Worm (Caenorhabditis elegans) whole organism, L4 larva: ENCODE measurements around the gene nhr-42.

Source experiments
- R02D3.7 ChIP-seq: fragments of 150-350 bp; sonication (generic microtip); optimal IDR thresholded peaks from 3 replicates; lab custom pipeline; 2014; ENCODE audit warnings: missing biosample characterization, missing genetic modification characterization
- T26A8.4 ChIP-seq: fragments of 200-800 bp; sonication (Bioruptor generic); IDR thresholded peaks from 2 replicates; pipeline ENCODE4 v1.3.6; 2022; ENCODE audit warnings: missing genetic modification characterization, missing compliant biosample characterization
- Y105C5A.15 ChIP-seq: fragments of 200-800 bp; sonication (Bioruptor generic); IDR thresholded peaks from 2 replicates; pipeline ENCODE4 v1.3.6; 2022; ENCODE audit warnings: missing genetic modification characterization, missing compliant biosample characterization
- aha-1 ChIP-seq: fragments of 150-350 bp; peaks from one replicate; lab custom pipeline; 2014; ENCODE audit warnings: missing biosample characterization, missing genetic modification characterization
- ama-1 ChIP-seq: fragments of 150-350 bp; optimal IDR thresholded peaks from 2 replicates; lab custom pipeline; 2014; ENCODE audit warnings: inconsistent platforms, mixed read lengths
- ceh-20 ChIP-seq: fragments of 200-800 bp; sonication (Bioruptor generic); IDR thresholded peaks from 2 replicates; pipeline ENCODE4 v1.3.6; 2022; ENCODE audit warnings: missing genetic modification reagents, missing genetic modification characterization, missing compliant biosample characterization
- ceh-28 ChIP-seq: fragments of 150-350 bp; optimal IDR thresholded peaks from 2 replicates; lab custom pipeline; 2014; ENCODE audit warnings: missing biosample characterization, missing genetic modification reagents, missing genetic modification characterization
- ceh-44 ChIP-seq: fragments of 200-800 bp; sonication (Bioruptor generic); IDR thresholded peaks from 2 replicates; pipeline ENCODE4 v1.3.6; 2022; ENCODE audit warnings: missing genetic modification reagents, missing genetic modification characterization, missing compliant biosample characterization
- ces-1 ChIP-seq: fragments of 150-350 bp; sonication (generic microtip); optimal IDR thresholded peaks from 4 replicates; lab custom pipeline; 2014; ENCODE audit warnings: missing biosample characterization, missing genetic modification reagents, missing genetic modification characterization
- cey-2 ChIP-seq: sonication (generic microtip); optimal IDR thresholded peaks from 3 replicates; lab custom pipeline; 2017; ENCODE audit warnings: missing genetic modification characterization, mild to moderate bottlenecking, missing compliant biosample characterization, antibody characterized with exemption, borderline replicate concordance; ENCODE audit not compliant: insufficient read depth
- ctbp-1 ChIP-seq: fragments of 200-800 bp; sonication (Bioruptor generic); IDR thresholded peaks from 2 replicates; pipeline ENCODE4 v1.3.6; 2022; ENCODE audit warnings: missing genetic modification reagents, missing genetic modification characterization, missing compliant biosample characterization
- daf-12 ChIP-seq: fragments of 150-350 bp; optimal IDR thresholded peaks from 2 replicates; lab custom pipeline; 2014; ENCODE audit warnings: missing biosample characterization, missing genetic modification reagents, missing genetic modification characterization
- dmd-9 ChIP-seq: fragments of 200-800 bp; sonication (Bioruptor generic); IDR thresholded peaks from 2 replicates; pipeline ENCODE4 v1.3.6; 2022; ENCODE audit warnings: missing genetic modification reagents, missing genetic modification characterization, missing compliant biosample characterization
- dpl-1 ChIP-seq: fragments of 150-350 bp; optimal IDR thresholded peaks from 2 replicates; lab custom pipeline; 2014; ENCODE audit warnings: missing biosample characterization, missing genetic modification reagents, missing genetic modification characterization
- lin-13 ChIP-seq: fragments of 150-350 bp; optimal IDR thresholded peaks from 2 replicates; lab custom pipeline; 2014; ENCODE audit warnings: missing biosample characterization, missing genetic modification reagents, missing genetic modification characterization
- lsy-2 ChIP-seq, 2 experiments: fragments of 150-350 bp in 1 of 2; sonication (generic microtip) in 1 of 2; optimal IDR thresholded peaks; 2 replicates each; lab custom pipeline; 2014 to 2017; ENCODE audit warnings: missing biosample characterization in 2 of 2, missing genetic modification characterization in 2 of 2
- nhr-6 ChIP-seq: fragments of 150-350 bp; optimal IDR thresholded peaks from 2 replicates; lab custom pipeline; 2014; ENCODE audit warnings: missing biosample characterization, missing genetic modification characterization
- sdz-12 ChIP-seq: fragments of 200-800 bp; sonication (Bioruptor generic); optimal IDR thresholded peaks from 2 replicates; lab custom pipeline; 2018; ENCODE audit warnings: mild to moderate bottlenecking, missing genetic modification characterization, missing compliant biosample characterization
- snpc-1.2 ChIP-seq: fragments of 200-800 bp; sonication (Bioruptor generic); IDR thresholded peaks from 2 replicates; pipeline ENCODE4 v1.3.6; 2022; ENCODE audit warnings: missing genetic modification reagents, missing genetic modification characterization, missing compliant biosample characterization
- snpc-4 ChIP-seq: fragments of 150-350 bp; optimal IDR thresholded peaks from 2 replicates; lab custom pipeline; 2014; ENCODE audit warnings: missing biosample characterization, missing genetic modification characterization
- tag-97 ChIP-seq: fragments of 200-800 bp; sonication (Bioruptor generic); IDR thresholded peaks from 2 replicates; pipeline ENCODE4 v1.3.6; 2022; ENCODE audit warnings: missing genetic modification characterization, missing compliant biosample characterization
- unc-62 ChIP-seq, 3 experiments: fragments of 150-350 bp in 1 of 3; sonication (generic microtip); optimal IDR thresholded peaks in 2 of 3; peaks in 1 of 3; 1 replicate in 1 of 3; 2 replicates in 2 of 3; lab custom pipeline; 2014 to 2017; ENCODE audit warnings: missing biosample characterization in 3 of 3, missing genetic modification characterization in 3 of 3, missing genetic modification reagents in 3 of 3, missing genotype in 1 of 3
- ztf-7 ChIP-seq: fragments of 150-350 bp; optimal IDR thresholded peaks from 2 replicates; lab custom pipeline; 2014; ENCODE audit warnings: missing biosample characterization, missing genetic modification characterization

The nhr-42 gene

DNA sequence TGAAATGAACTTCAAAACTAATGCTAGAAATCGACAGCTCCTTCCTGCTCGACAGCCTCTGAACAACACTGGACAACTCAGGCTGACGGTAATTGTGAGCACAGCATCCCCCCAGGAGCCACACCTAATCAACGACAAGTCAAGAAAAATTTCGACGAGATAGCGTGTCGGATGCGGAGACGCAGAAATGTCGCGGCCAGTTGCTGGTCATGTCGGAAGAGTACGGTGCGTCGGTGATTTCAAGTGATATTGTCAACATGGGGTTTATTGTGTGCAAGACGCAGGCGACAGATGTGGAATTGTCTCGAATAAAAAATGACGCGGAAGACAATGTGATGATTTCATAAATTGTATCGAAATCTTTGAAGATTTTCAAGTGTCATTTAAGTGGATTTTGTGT lies 37.9 kb downstream of the nhr-42 start, which contains the start of gene twk-11:
TSS of gene twk-11 (minus strand) at position 101 of the 400 bp plus-strand sequence.
- peak; percentile 7 for TF ChIP-seq aha-1 (tag; lab: Kevin White, UChicago)
- no peak for TF ChIP-seq sdz-12

DNA sequence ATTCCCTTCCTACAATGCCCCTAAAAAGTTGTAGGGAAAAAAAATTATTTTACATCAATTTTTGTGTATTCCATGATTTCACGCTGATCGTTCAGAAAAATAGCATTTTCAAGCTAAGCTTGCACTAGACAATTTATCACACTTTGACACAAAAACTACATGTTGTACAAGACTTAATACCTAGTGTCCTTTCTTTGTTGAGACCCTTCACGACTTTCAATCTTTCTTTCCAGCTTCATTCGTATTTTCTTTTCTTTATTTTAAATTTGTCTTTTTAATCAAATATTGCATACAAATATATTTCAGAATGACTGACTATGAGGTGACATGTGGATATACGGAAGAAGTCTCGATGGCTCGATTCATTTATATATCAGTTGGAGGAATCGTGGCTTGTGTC lies 47.4 kb downstream of the nhr-42 start, which contains the start of gene F20A1.2:
TSS of gene F20A1.2 (plus strand) at position 301 of the 400 bp plus-strand sequence.
- TF ChIP-seq cey-2 (no peak), lin-13 (GFP tag; lab: Kevin White, UChicago) (no peak), ztf-7 (tag; lab: Kevin White, UChicago) (no peak), T26A8.4 (GFP tag; lab: Robert Waterston, UW) (no peak), dpl-1 (GFP tag; lab: Kevin White, UChicago) (no peak), tag-97 (GFP tag; lab: Robert Waterston, UW) (no peak), R02D3.7 (tag; lab: Kevin White, UChicago) (no peak), lsy-2 (tag; optimal IDR thresholded peaks at IDR 0.05; lab: Kevin White, UChicago) (no peak), nhr-6 (tag; lab: Kevin White, UChicago) (no peak)

DNA sequence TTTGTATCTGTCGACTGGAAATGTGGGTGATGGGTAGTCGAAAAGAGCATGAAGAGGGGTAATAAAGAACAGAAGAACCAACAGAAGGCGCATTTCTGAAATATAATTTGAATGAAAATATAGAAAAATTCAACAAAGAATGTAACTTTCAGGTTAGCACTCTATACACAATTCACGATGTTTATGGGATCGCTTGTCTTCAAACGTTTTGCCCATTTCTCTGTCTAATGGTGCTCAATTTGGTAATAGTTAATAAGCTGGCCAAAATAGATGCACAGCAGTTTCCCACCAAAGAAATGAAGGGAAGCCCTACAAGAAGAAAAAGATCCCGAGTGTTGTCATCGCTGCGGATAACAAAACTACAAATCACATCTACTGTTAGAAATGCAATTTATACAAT lies 48.9 kb downstream of the nhr-42 start, which contains the start of gene F20A1.8:
TSS of gene F20A1.8 (minus strand) at position 101 of the 400 bp plus-strand sequence.
- TF ChIP-seq ceh-20 (GFP tag; lab: Robert Waterston, UW): no peak
- TF ChIP-seq unc-62 (GFP tag; optimal IDR thresholded peaks at IDR 0.05 in 1 of 2; lab: Kevin White, UChicago): peak in 1 of 2 experiments; percentile 16
- TF ChIP-seq unc-62 (tag; optimal IDR thresholded peaks at IDR 0.05; lab: Kevin White, UChicago): no peak
- no peak for TF ChIP-seq ces-1 (GFP tag; lab: Kevin White, UChicago)
- TF ChIP-seq dpl-1 (GFP tag; lab: Kevin White, UChicago): no peak
- no peak for TF ChIP-seq ceh-44

DNA sequence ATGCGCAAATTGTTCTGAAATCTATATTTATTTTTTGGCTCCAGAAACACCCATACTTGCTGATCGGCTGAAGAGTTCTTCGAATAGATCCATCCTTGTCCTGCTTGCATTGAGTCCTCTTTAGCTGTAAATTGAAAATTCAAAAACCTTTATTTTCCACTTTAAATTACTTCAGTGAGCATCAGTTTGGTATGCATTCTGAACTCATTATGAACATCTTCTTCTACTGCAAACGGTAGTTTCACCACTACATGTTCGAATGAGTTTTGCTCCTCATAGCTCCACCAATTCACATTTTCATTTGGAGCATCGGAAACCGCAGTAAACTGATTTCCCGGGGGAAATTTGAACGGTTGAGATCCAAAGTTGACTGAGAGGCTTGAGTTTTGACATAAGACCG lies 51.5 kb downstream of the nhr-42 start:
- no peak for TF ChIP-seq ceh-28 (tag; lab: Kevin White, UChicago)
- TF ChIP-seq dmd-9: no peak
- no peak for TF ChIP-seq daf-12 (tag; lab: Kevin White, UChicago)
- peak in 1 of 2 experiments; percentile 92 for TF ChIP-seq unc-62 (GFP tag; optimal IDR thresholded peaks at IDR 0.05 in 1 of 2; lab: Kevin White, UChicago)
- TF ChIP-seq unc-62 (tag; optimal IDR thresholded peaks at IDR 0.05; lab: Kevin White, UChicago): no peak
- TF ChIP-seq snpc-4 (tag; lab: Kevin White, UChicago): no peak
- no peak for TF ChIP-seq ama-1 (lab: Kevin White, UChicago)
- no peak for TF ChIP-seq Y105C5A.15 (GFP tag; lab: Robert Waterston, UW)
- TF ChIP-seq aha-1 (tag; lab: Kevin White, UChicago): peak; percentile 27
- no peak for TF ChIP-seq snpc-1.2
- TF ChIP-seq ctbp-1: no peak
